Fruit fly (Drosophila melanogaster) S2 (cell line): ENCODE measurements around the gene Cand1.

ENCODE experiments used
- CG8478 ChIP-seq: fragments of >200 bp; optimal IDR thresholded peaks from 2 replicates; lab custom pipeline; 2018
- CTCF ChIP-seq, 2 experiments: fragments of >200 bp; optimal IDR thresholded peaks; 2 replicates each; lab custom pipeline; 2018

DNA sequence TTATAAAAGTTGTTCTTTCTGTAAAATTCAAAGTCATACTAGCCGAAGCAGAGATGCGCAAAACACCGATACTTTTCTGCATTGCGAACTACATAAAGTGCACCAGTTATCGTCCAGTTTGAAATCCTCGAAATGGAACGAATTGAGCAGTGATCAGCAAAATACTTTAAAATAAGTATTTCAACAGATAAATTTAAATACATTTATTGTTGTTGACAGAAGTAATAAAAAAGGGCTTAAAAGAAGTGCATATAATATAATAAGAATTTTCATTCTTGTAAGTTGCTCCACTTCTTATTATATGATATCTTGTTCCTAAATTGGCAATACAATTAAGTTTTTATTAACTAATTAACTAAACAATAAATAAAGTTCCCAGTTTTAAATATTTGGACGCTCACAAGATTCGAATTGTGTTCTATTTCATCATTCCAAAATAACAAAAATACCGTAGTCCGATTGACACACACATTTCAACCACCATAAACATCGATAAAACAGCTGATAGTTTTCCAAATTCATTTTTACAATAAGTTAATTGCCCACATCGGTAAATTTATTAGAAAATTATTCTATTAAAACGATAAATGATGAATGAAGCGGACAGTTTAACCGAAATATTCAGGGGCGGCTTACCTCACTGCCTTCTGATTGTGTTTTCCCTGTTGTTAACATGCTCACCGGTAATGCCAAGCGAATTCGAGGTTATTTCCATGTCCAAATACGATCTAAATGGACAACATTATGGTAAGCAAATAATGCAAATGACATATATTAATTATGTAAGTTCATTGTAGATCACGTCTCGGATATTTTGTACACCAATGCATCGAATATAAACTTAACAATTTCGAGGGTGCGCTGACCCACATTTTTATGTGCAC is 47.9 kb downstream of the Cand1 start, which contains the start of the genes Usp14 and CG4972:
- TF ChIP-seq CG8478 (lab: Kevin White, UChicago) (no peak), CTCF (optimal IDR thresholded peaks at IDR 0.05; lab: Kevin White, UChicago) (no peak)
